Worm (Caenorhabditis elegans): ENCODE measurements around the gene col-38.

- TF ChIP-seq dao-5 (tag; optimal IDR thresholded peaks at IDR 0.05) (no peak), him-1 (tag; optimal IDR thresholded peaks at IDR 0.05) (no peak), W03F9.2 (tag; optimal IDR thresholded peaks at IDR 0.05) (no peak)
These were observed 23.6 kb downstream of the col-38 start, which contains the start of gene decr-1.2 for ce11 chrII:8545315-8545714.
